Fruit fly (Drosophila melanogaster): Measurements from ENCODE around the gene Atg14.

The Atg14 gene

DNA sequence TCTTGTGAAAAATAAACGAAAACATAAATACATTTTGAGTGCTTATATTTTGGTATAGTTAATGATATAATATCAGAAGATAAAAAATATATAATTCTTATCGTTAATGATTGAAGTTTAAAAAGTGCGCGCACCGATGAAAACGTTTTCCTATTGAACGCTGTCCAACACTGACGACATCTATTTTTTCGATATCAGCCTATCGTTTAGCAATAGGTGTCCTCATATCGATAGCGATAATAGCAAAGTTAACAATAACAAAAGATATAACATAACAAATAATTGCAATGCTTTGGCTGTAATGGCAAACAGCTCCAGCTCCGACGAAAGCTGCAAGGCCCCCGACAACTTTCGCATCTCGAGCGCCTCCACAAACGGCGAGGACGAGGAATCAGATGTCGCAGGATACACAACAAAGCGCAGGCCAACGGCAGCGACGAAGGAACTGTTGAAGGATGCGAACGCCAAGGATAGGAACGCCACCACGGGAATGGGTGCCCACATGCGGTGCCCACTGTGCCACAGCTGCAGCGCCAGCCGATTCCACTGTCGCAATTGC is at the start of gene Atg14:
TSS of gene Atg14 (plus strand) at position 225 of the 559 bp plus-strand sequence.
- no peak for TF ChIP-seq CG4496 (GFP tag; IDR thresholded peaks at IDR 0.05)
- TF ChIP-seq EcR (GFP tag; optimal IDR thresholded peaks at IDR 0.05): peak; percentile 6
- TF ChIP-seq CG8301 (tag; optimal IDR thresholded peaks at IDR 0.05): no peak
- TF ChIP-seq Snoo (tag; optimal IDR thresholded peaks at IDR 0.05): peak; percentile 2
- no peak for TF ChIP-seq CG34367 (tag; optimal IDR thresholded peaks at IDR 0.05)
- no peak for TF ChIP-seq CG12605 (GFP tag; IDR thresholded peaks at IDR 0.05)

DNA sequence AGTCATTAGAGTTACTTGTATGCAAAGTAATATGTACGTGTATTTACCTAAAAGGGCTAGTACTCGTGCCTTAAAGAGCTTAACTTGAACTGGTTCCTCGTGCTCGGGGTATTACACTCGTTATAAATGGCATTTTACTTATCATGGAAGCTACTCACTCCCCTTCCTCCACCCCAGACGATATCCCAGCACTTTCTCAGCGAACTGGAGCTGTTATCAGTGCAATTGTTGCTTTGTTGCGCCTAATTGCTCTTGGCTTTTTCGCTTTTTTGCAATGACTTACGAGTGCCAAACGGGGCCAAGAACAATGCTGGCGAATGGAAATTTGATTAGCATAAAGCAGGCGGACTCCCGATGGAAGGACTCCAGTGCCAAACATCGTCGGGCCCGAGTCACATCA is 49.1 kb upstream of the Atg14 start:
- TF ChIP-seq CG13204 (GFP tag; optimal IDR thresholded peaks at IDR 0.05) (no peak), rn (GFP tag; IDR thresholded peaks at IDR 0.05) (no peak), EcR (GFP tag; optimal IDR thresholded peaks at IDR 0.05) (no peak), CG4496 (GFP tag; IDR thresholded peaks at IDR 0.05) (no peak), Pif1A (GFP tag; optimal IDR thresholded peaks at IDR 0.05) (no peak)

DNA sequence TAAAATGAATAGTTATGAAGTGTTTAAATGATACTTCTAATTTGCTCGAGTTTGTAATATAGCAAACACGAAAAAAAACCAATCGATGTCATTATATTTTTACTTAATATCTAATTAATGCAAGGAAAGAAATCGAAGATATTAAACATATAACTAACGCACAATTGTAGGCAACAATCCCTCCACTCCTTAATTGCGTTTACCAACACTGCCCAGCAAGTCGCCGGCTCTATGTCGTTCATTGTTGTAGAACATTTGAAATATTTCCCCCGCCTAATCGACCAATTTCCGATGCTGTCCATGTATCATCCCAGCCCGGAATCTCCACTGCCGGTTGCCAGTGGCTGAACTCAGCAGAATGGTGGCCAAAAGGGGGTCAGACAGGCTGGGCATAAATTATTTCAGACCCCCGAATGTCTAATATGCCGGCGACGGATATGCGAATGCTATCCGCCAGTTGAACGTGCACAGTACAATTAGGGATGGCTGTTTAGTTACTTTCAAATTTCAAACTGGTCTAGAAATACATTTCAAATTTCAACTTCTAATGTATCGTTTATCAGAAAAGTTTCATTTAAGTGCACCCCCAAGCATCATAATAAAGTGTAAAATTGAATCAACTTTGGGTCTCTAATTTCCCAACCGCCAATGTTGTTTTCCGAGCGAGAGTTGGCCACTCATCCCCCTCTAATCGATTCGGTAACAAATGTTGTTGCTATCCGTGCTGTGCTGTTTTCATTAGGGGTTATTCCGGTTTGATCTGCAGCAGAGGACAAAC is 47.6 kb upstream of the Atg14 start:
- TF ChIP-seq Snoo (tag; optimal IDR thresholded peaks at IDR 0.05) (no peak), rn (GFP tag; IDR thresholded peaks at IDR 0.05) (no peak), gl (tag; optimal IDR thresholded peaks at IDR 0.05) (no peak), CG14655 (GFP tag; optimal IDR thresholded peaks at IDR 0.05) (peak; percentile 9), Ets98B (GFP tag; IDR thresholded peaks at IDR 0.05) (peak; percentile 39; the same call in 1 of the 2 replicates), CG13204 (GFP tag; optimal IDR thresholded peaks at IDR 0.05) (no peak), CG17806 (tag; optimal IDR thresholded peaks at IDR 0.05) (no peak), CG8159 (tag; optimal IDR thresholded peaks at IDR 0.05) (no peak), EcR (GFP tag; optimal IDR thresholded peaks at IDR 0.05) (no peak), Pif1B (GFP tag; optimal IDR thresholded peaks at IDR 0.05) (no peak), CG12605 (GFP tag; IDR thresholded peaks at IDR 0.05) (0 out of 2 replicates have a peak, but pooled peaks have one; percentile 19), CG15710 (tag; optimal IDR thresholded peaks at IDR 0.05) (peak; percentile 19), CG8301 (tag; optimal IDR thresholded peaks at IDR 0.05) (peak; percentile 13), CG32121 (GFP tag; IDR thresholded peaks at IDR 0.05) (peak; percentile 54; the same call in 1 of the 2 replicates), CG4496 (GFP tag; IDR thresholded peaks at IDR 0.05) (peak; percentile 60; the same call in 2 of the 3 replicates)

DNA sequence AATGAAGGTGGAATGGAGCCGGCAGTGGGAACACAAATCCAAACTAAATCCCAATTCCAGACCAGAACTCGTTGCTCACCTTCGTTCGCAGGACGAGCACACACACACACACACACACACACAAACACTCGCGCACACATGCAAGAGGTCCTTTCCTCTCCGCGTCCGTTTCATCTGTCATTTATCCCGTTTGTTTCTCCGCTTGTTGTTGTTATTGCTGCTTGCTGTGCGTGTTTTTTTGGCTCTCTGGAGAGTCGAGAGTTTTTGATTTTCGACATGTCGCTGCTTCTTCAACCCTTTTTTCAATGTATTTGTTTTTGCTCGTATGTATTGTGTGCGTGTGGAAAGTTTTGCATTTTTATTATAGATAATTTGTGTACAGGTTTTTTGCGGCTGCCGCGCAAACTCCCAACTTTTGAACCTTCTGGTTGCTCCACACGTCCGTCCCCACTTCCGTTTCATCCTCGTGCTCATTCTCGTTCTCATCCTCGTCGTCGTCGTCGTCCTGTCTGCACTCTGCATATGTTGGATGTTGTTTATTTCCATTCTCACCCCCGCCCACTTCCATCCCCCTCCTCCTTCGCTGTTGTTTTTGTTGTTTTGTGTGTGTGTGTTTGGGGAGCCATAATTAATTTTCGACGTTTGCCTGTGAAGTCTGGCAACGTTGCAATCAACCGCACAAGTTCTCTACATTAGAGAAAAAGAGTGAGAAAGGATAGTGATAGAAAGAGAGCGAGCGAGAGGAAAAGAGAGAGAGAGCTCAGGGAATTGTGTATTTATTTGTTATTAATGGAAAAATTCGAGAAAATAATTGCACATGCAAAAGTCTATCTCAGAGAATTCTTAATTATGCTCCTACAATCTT is 46.8 kb upstream of the Atg14 start:
- no peak for TF ChIP-seq CG9948 (tag; optimal IDR thresholded peaks at IDR 0.05)
- TF ChIP-seq Snoo (tag; optimal IDR thresholded peaks at IDR 0.05): no peak
- TF ChIP-seq CG17806 (tag; optimal IDR thresholded peaks at IDR 0.05): no peak
- TF ChIP-seq CG34367 (tag; optimal IDR thresholded peaks at IDR 0.05): no peak
- TF ChIP-seq EcR (GFP tag; optimal IDR thresholded peaks at IDR 0.05): no peak
- no peak for TF ChIP-seq CG32121 (GFP tag; IDR thresholded peaks at IDR 0.05)
- TF ChIP-seq D1 (tag; optimal IDR thresholded peaks at IDR 0.05): no peak
- TF ChIP-seq rn (GFP tag; IDR thresholded peaks at IDR 0.05): no peak
- no peak for TF ChIP-seq Pif1B (GFP tag; optimal IDR thresholded peaks at IDR 0.05)
- no peak for TF ChIP-seq CG10348 (GFP tag; IDR thresholded peaks at IDR 0.05)
- TF ChIP-seq CG4496 (GFP tag; IDR thresholded peaks at IDR 0.05): no peak
- no peak for TF ChIP-seq fd96Ca (GFP tag; IDR thresholded peaks at IDR 0.05)
- no peak for TF ChIP-seq CG14655 (GFP tag; optimal IDR thresholded peaks at IDR 0.05)
- TF ChIP-seq CG12605 (GFP tag; IDR thresholded peaks at IDR 0.05): no peak
- no peak for TF ChIP-seq CG8159 (tag; optimal IDR thresholded peaks at IDR 0.05)
- no peak for TF ChIP-seq CG8301 (tag; optimal IDR thresholded peaks at IDR 0.05)
- no peak for TF ChIP-seq CG13204 (GFP tag; optimal IDR thresholded peaks at IDR 0.05)
- no peak for TF ChIP-seq CG15710 (tag; optimal IDR thresholded peaks at IDR 0.05)

DNA sequence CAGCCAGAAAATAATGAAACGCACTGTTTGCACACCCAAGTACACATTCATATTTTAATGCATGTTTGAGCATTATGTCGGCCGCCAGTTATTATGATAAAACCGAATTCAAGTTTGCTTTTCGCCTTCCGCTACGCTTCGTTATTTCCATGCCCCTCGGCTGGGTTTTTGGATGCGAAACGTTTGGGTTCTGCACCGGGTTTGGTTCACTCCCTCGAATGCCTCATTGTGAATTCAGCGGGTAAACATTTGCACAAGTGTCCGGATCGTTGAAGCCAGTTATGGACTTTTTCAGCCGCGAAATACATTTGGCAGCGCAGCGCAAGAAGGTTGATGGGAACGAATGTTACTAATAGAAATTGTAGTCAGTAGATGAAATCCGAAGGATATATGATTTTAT is 45.0 kb upstream of the Atg14 start:
- TF ChIP-seq CG14655 (GFP tag; optimal IDR thresholded peaks at IDR 0.05): no peak

DNA sequence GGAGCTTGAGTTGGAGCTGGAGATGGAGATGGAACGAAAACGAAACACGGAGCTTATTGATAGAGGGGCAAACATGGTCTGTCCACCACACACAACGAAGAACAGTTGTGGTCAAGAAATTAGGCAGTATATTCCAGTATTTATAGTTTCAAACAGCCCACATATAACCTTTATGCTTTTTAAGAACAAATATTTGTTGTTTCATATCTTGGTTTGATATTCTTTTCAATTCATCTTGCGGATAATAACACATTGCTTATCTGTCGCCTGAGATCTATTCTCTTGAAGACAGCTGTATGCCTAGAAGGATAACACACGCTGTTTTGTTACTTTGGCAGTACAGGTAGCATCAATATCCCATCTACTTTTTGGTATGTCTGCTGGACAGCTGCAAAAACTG is 43.4 kb upstream of the Atg14 start:
- TF ChIP-seq D1 (tag; optimal IDR thresholded peaks at IDR 0.05) (no peak), CG4496 (GFP tag; IDR thresholded peaks at IDR 0.05) (peak; percentile 12; the same call in 1 of the 3 replicates), Snoo (tag; optimal IDR thresholded peaks at IDR 0.05) (no peak), CG9948 (tag; optimal IDR thresholded peaks at IDR 0.05) (peak; percentile 70), CG14655 (GFP tag; optimal IDR thresholded peaks at IDR 0.05) (peak; percentile 72), CG10348 (GFP tag; IDR thresholded peaks at IDR 0.05) (no peak), CG17806 (tag; optimal IDR thresholded peaks at IDR 0.05) (peak; percentile 55), Ets98B (GFP tag; IDR thresholded peaks at IDR 0.05) (peak; percentile 25; the same call in 1 of the 2 replicates), CG13204 (GFP tag; optimal IDR thresholded peaks at IDR 0.05) (no peak), Pif1A (GFP tag; optimal IDR thresholded peaks at IDR 0.05) (no peak), fd96Ca (GFP tag; IDR thresholded peaks at IDR 0.05) (0 out of 3 replicates have a peak, but pooled peaks have one; percentile 30), CG8159 (tag; optimal IDR thresholded peaks at IDR 0.05) (peak; percentile 44), gl (tag; optimal IDR thresholded peaks at IDR 0.05) (peak; percentile 13), CG8301 (tag; optimal IDR thresholded peaks at IDR 0.05) (peak; percentile 70), CG12605 (GFP tag; IDR thresholded peaks at IDR 0.05) (no peak; the same call in 1 of the 2 replicates), rn (GFP tag; IDR thresholded peaks at IDR 0.05) (no peak), EcR (GFP tag; optimal IDR thresholded peaks at IDR 0.05) (no peak), Pif1B (GFP tag; optimal IDR thresholded peaks at IDR 0.05) (no peak), CG32121 (GFP tag; IDR thresholded peaks at IDR 0.05) (no peak), CG34367 (tag; optimal IDR thresholded peaks at IDR 0.05) (peak; percentile 51), CG15710 (tag; optimal IDR thresholded peaks at IDR 0.05) (peak; percentile 10)

All from whole organism, pupa.